Worm (Caenorhabditis elegans) whole organism, mixed stage, embryonic: ENCODE measurements around the gene B0302.5.

Experiments
- drap-1 ChIP-seq: fragments of 200-800 bp; sonication (Bioruptor generic); optimal IDR thresholded peaks from 3 replicates; lab custom pipeline; 2018; ENCODE audit warnings: mild to moderate bottlenecking, missing genetic modification characterization, missing compliant biosample characterization
- mab-5 ChIP-seq: fragments of 150-350 bp; optimal IDR thresholded peaks from 2 replicates; lab custom pipeline; 2014; ENCODE audit warnings: missing biosample characterization, missing genetic modification characterization
- nhr-237 ChIP-seq: fragments of 150-350 bp; optimal IDR thresholded peaks from 2 replicates; lab custom pipeline; 2014; ENCODE audit warnings: missing biosample characterization, missing genetic modification characterization
- pha-4 ChIP-seq: fragments of 150-350 bp; optimal IDR thresholded peaks from 2 replicates; lab custom pipeline; 2018; ENCODE audit warnings: missing biosample characterization, missing genetic modification reagents, missing genetic modification characterization
- unc-62 ChIP-seq: fragments of 150-350 bp; optimal IDR thresholded peaks from 2 replicates; lab custom pipeline; 2014; ENCODE audit warnings: missing biosample characterization, missing genetic modification reagents, missing genetic modification characterization

DNA sequence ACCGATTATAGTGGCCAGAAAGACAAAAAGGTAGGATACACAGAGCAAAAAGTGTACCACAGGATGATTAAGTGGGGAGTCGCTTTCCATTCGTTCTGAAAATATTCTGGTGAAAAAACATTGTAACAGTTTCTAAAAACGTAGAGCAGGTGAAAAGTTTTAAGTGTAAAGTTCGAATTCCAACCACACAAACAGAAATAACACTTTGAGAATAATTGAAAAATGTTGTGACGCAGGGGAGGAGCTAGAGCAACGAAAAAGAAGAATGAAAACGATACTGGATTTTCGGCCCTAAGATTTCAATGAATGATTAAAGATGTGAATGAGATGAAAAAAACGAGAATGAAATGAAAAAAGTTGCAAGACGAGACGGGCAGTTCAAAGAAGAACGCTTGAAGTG lies 37.1 kb downstream of the B0302.5 start, which contains the start of gene npr-21:
- TF ChIP-seq nhr-237: no peak
- no peak for TF ChIP-seq drap-1 (GFP tag; lab: Kevin White, UChicago)
- no peak for TF ChIP-seq pha-4 (tag; lab: Kevin White, UChicago)
- no peak for TF ChIP-seq unc-62 (GFP tag; lab: Kevin White, UChicago)
- no peak for TF ChIP-seq mab-5 (tag; lab: Kevin White, UChicago)
